Fruit fly (Drosophila melanogaster) whole organism, wandering third instar larva: Measurements from ENCODE around the gene CG10338.

ENCODE experiments used
- Dfd ChIP-seq: fragments of >200 bp; optimal IDR thresholded peaks from 2 replicates; lab custom pipeline; 2017; ENCODE audit warnings: missing biosample characterization, missing genetic modification characterization
- Hr78 ChIP-seq: fragments of >200 bp; optimal IDR thresholded peaks from 2 replicates; lab custom pipeline; 2017; ENCODE audit warnings: missing biosample characterization, missing genetic modification characterization
- Vsx2 ChIP-seq: fragments of 200-300, 225-300 bp; sonication (Bioruptor generic); optimal IDR thresholded peaks from 2 replicates; lab custom pipeline; 2018; ENCODE audit warnings: missing biosample characterization, missing genetic modification characterization; ENCODE audit not compliant: partially characterized antibody
- br ChIP-seq: fragments of 200-800 bp; sonication (Bioruptor generic); optimal IDR thresholded peaks from 2 replicates; lab custom pipeline; 2016; ENCODE audit warnings: missing biosample characterization, missing genetic modification characterization
- dsf ChIP-seq: sonication (Bioruptor generic); optimal IDR thresholded peaks from 2 replicates; lab custom pipeline; 2016; ENCODE audit warnings: missing biosample characterization, missing genetic modification characterization, borderline replicate concordance
- ey ChIP-seq: fragments of 200-800 bp; sonication (Bioruptor generic); optimal IDR thresholded peaks from 2 replicates; lab custom pipeline; 2016; ENCODE audit warnings: missing biosample characterization, missing genetic modification characterization
- h ChIP-seq: fragments of 200-800 bp; sonication (Bioruptor generic); optimal IDR thresholded peaks from 3 replicates; lab custom pipeline; 2016; ENCODE audit warnings: missing biosample characterization, mild to moderate bottlenecking, missing genetic modification characterization
- lola ChIP-seq: fragments of >200 bp; optimal IDR thresholded peaks from 2 replicates; lab custom pipeline; 2017; ENCODE audit warnings: missing biosample characterization, missing genetic modification characterization
- psq ChIP-seq: fragments of 200-800 bp; sonication (Bioruptor generic); optimal IDR thresholded peaks from 3 replicates; lab custom pipeline; 2017; ENCODE audit warnings: missing biosample characterization, mild to moderate bottlenecking, missing genetic modification characterization, moderate library complexity
- tai ChIP-seq: sonication (Bioruptor generic); optimal IDR thresholded peaks from 2 replicates; lab custom pipeline; 2016; ENCODE audit warnings: missing biosample characterization, missing genetic modification characterization
- usp ChIP-seq: fragments of >200 bp; optimal IDR thresholded peaks from 2 replicates; lab custom pipeline; 2017; ENCODE audit warnings: missing biosample characterization, missing genetic modification characterization

dm6 chr2L:18647857-18648652 lies 47.4 kb upstream of the CG10338 start:
- TF ChIP-seq Hr78 (GFP tag; lab: Kevin White, UChicago), result no peak
- TF ChIP-seq usp (GFP tag; lab: Kevin White, UChicago), result no peak
- peak; percentile 22 for TF ChIP-seq br
- no peak for TF ChIP-seq dsf (GFP tag; lab: Kevin White, UChicago)
- TF ChIP-seq Vsx2, result no peak
- TF ChIP-seq ey, result peak; percentile 20
- TF ChIP-seq psq (GFP tag; lab: Kevin White, UChicago), result peak; percentile 58
- TF ChIP-seq h, result peak; percentile 44
- TF ChIP-seq lola, result no peak
- no peak for TF ChIP-seq Dfd
- no peak for TF ChIP-seq tai (GFP tag; lab: Kevin White, UChicago)
